Worm (Caenorhabditis elegans) whole organism, L4 larva: Measurements from ENCODE around the gene Y38F2AR.12.

Source experiments
- Y75B8A.6 ChIP-seq: fragments of 200-800 bp; sonication (Bioruptor generic); IDR thresholded peaks from 2 replicates; pipeline ENCODE4 v1.3.6; 2022; ENCODE audit warnings: missing genetic modification reagents, missing genetic modification characterization, missing compliant biosample characterization
- ZK546.5 ChIP-seq, 2 experiments: sonication (generic microtip); optimal IDR thresholded peaks; 2 replicates each; lab custom pipeline; 2017; ENCODE audit warnings: missing biosample characterization in 2 of 2, missing genetic modification characterization in 2 of 2
- aly-2 ChIP-seq: sonication (generic microtip); optimal IDR thresholded peaks from 2 replicates; lab custom pipeline; 2018; ENCODE audit warnings: missing biosample characterization, missing genetic modification characterization
- hif-1 ChIP-seq, 2 experiments: sonication (generic microtip); optimal IDR thresholded peaks; 2 replicates each; lab custom pipeline; 2016 to 2017; ENCODE audit warnings: missing compliant biosample characterization in 2 of 2, missing genetic modification characterization in 2 of 2, missing genetic modification reagents in 2 of 2, missing genotype in 2 of 2, mild to moderate bottlenecking in 1 of 2
- nhr-6 ChIP-seq: fragments of 150-350 bp; optimal IDR thresholded peaks from 2 replicates; lab custom pipeline; 2014; ENCODE audit warnings: missing biosample characterization, missing genetic modification characterization
- rbr-2 ChIP-seq: sonication (generic microtip); optimal IDR thresholded peaks from 2 replicates; lab custom pipeline; 2016; ENCODE audit warnings: missing genotype, missing genetic modification characterization, missing compliant biosample characterization

ce11 chrIV:2461396-2461795 lies 49.2 kb upstream of the Y38F2AR.12 start:
- TF ChIP-seq hif-1 (tag; optimal IDR thresholded peaks at IDR 0.05; lab: Kevin White, UChicago): no peak
- no peak for TF ChIP-seq aly-2 (tag; lab: Kevin White, UChicago)
- no peak for TF ChIP-seq Y75B8A.6 (GFP tag; lab: Robert Waterston, UW)
- TF ChIP-seq ZK546.5 (tag; optimal IDR thresholded peaks at IDR 0.05; lab: Kevin White, UChicago): no peak
- no peak for TF ChIP-seq rbr-2
- no peak for TF ChIP-seq nhr-6 (tag; lab: Kevin White, UChicago)
